Worm (Caenorhabditis elegans) whole organism, midembryonic: ENCODE data around the gene fbxa-24.
"Not testable (repeated sequence)": the region's sequence is repeated elsewhere in the genome, so short reads cannot be mapped to it uniquely, and the experiment has no call there.

ENCODE experiments used
- T22C8.4 ChIP-seq: fragments of 200-800 bp; sonication (Bioruptor generic); IDR thresholded peaks from 2 replicates; pipeline ENCODE4 v1.3.6; 2022; ENCODE audit warnings: missing genetic modification characterization, missing compliant biosample characterization
- cog-1 ChIP-seq: sonication (generic microtip); optimal IDR thresholded peaks from 2 replicates; lab custom pipeline; 2016; ENCODE audit warnings: missing genetic modification characterization, missing compliant biosample characterization
- flt-1 ChIP-seq: fragments of 200-800 bp; sonication (Bioruptor generic); IDR thresholded peaks from 2 replicates; pipeline ENCODE4 v1.3.6; 2022; ENCODE audit warnings: missing genetic modification characterization, missing compliant biosample characterization
- klf-2 ChIP-seq: fragments of 200-800 bp; sonication (Bioruptor generic); conservative IDR thresholded peaks from 2 replicates; pipeline ENCODE4 v1.3.6; 2022; ENCODE audit warnings: missing genetic modification reagents, missing genetic modification characterization, missing compliant biosample characterization
- med-1 ChIP-seq: sonication (generic microtip); optimal IDR thresholded peaks from 2 replicates; lab custom pipeline; 2017; ENCODE audit warnings: missing genetic modification characterization, mild to moderate bottlenecking, missing compliant biosample characterization, antibody characterized with exemption, missing genetic modification reagents; ENCODE audit not compliant: insufficient read depth
- ref-1 ChIP-seq: fragments of 200-800 bp; sonication (Bioruptor generic); conservative IDR thresholded peaks from 2 replicates; pipeline ENCODE4 v1.3.6; 2022; ENCODE audit warnings: missing genetic modification reagents, missing genetic modification characterization, missing compliant biosample characterization
- tab-1 ChIP-seq: fragments of 200-800 bp; sonication (Bioruptor generic); IDR thresholded peaks from 2 replicates; pipeline ENCODE4 v1.3.6; 2022; ENCODE audit warnings: missing genetic modification characterization, missing compliant biosample characterization
- ztf-23 ChIP-seq: fragments of 200-800 bp; sonication (Bioruptor generic); IDR thresholded peaks from 2 replicates; pipeline ENCODE4 v1.3.6; 2022; ENCODE audit warnings: missing genetic modification reagents, missing genetic modification characterization, missing compliant biosample characterization
- ztf-29 ChIP-seq: fragments of 200-800 bp; sonication (Bioruptor generic); IDR thresholded peaks from 2 replicates; pipeline ENCODE4 v1.3.6; 2022; ENCODE audit warnings: missing genetic modification reagents, missing genetic modification characterization, missing compliant biosample characterization

fbxa-24 gene

ce11 chrII:3816251-3816849 is at the start of gene fbxa-24:
fbxa-24 (plus strand) TSS chrII:3816526.
- TF ChIP-seq T22C8.4 (GFP tag; lab: Robert Waterston, UW); ref-1; cog-1 (tag; lab: Kevin White, UChicago): not testable (repeated sequence)

ce11 chrII:3771640-3772039 is 44.7 kb upstream of the fbxa-24 start:
- no peak for TF ChIP-seq med-1 (GFP tag; lab: Kevin White, UChicago)
- no peak for TF ChIP-seq klf-2 (GFP tag; lab: Robert Waterston, UW)
- TF ChIP-seq cog-1 (tag; lab: Kevin White, UChicago) = no peak
- TF ChIP-seq ztf-23 = no peak
- TF ChIP-seq flt-1 (GFP tag; lab: Robert Waterston, UW) = no peak
- TF ChIP-seq tab-1 (GFP tag; lab: Robert Waterston, UW) = no peak
- no peak for TF ChIP-seq T22C8.4 (GFP tag; lab: Robert Waterston, UW)
- TF ChIP-seq ref-1 = no peak
- no peak for TF ChIP-seq ztf-29 (GFP tag; lab: Robert Waterston, UW)

- no peak for TF ChIP-seq T22C8.4 (GFP tag; lab: Robert Waterston, UW)
These were observed 43.2 kb upstream of the fbxa-24 start, which contains the start of gene T24E12.10 for ce11 chrII:3773130-3773529. T24E12.10 (minus strand) TSS chrII:3773230.

- no peak for TF ChIP-seq T22C8.4 (GFP tag; lab: Robert Waterston, UW)
- TF ChIP-seq cog-1 (tag; lab: Kevin White, UChicago) = no peak
- no peak for TF ChIP-seq med-1 (GFP tag; lab: Kevin White, UChicago)
- TF ChIP-seq ztf-23 = no peak
- TF ChIP-seq flt-1 (GFP tag; lab: Robert Waterston, UW) = no peak
- no peak for TF ChIP-seq tab-1 (GFP tag; lab: Robert Waterston, UW)
- no peak for TF ChIP-seq ztf-29 (GFP tag; lab: Robert Waterston, UW)
- no peak for TF ChIP-seq ref-1
- no peak for TF ChIP-seq klf-2 (GFP tag; lab: Robert Waterston, UW)
These were observed 40.6 kb upstream of the fbxa-24 start, which contains the start of gene T24E12.3 for ce11 chrII:3775719-3776118. T24E12.3 (plus strand) TSS chrII:3776019.

ce11 chrII:3777802-3778201 is 38.5 kb upstream of the fbxa-24 start:
- TF ChIP-seq T22C8.4 (GFP tag; lab: Robert Waterston, UW) (no peak), klf-2 (GFP tag; lab: Robert Waterston, UW) (no peak), ref-1 (no peak), ztf-29 (GFP tag; lab: Robert Waterston, UW) (no peak), tab-1 (GFP tag; lab: Robert Waterston, UW) (no peak), med-1 (GFP tag; lab: Kevin White, UChicago) (no peak), ztf-23 (no peak), flt-1 (GFP tag; lab: Robert Waterston, UW) (no peak), cog-1 (tag; lab: Kevin White, UChicago) (no peak)

- TF ChIP-seq flt-1 (GFP tag; lab: Robert Waterston, UW) = no peak
- TF ChIP-seq klf-2 (GFP tag; lab: Robert Waterston, UW) = no peak
- no peak for TF ChIP-seq ztf-29 (GFP tag; lab: Robert Waterston, UW)
- TF ChIP-seq ref-1 = no peak
- no peak for TF ChIP-seq T22C8.4 (GFP tag; lab: Robert Waterston, UW)
- TF ChIP-seq med-1 (GFP tag; lab: Kevin White, UChicago) = no peak
- no peak for TF ChIP-seq cog-1 (tag; lab: Kevin White, UChicago)
- TF ChIP-seq ztf-23 = no peak
These were observed 36.9 kb upstream of the fbxa-24 start, which contains the start of gene T24E12.11 for ce11 chrII:3779463-3779862. T24E12.11 (minus strand) TSS chrII:3779563.

ce11 chrII:3781238-3781637 is 35.1 kb upstream of the fbxa-24 start:
- TF ChIP-seq klf-2 (GFP tag; lab: Robert Waterston, UW) (no peak), med-1 (GFP tag; lab: Kevin White, UChicago) (no peak), cog-1 (tag; lab: Kevin White, UChicago) (no peak), flt-1 (GFP tag; lab: Robert Waterston, UW) (no peak), T22C8.4 (GFP tag; lab: Robert Waterston, UW) (no peak), ref-1 (no peak), tab-1 (GFP tag; lab: Robert Waterston, UW) (no peak), ztf-29 (GFP tag; lab: Robert Waterston, UW) (no peak), ztf-23 (no peak)

ce11 chrII:3782309-3783000 is 33.9 kb upstream of the fbxa-24 start, which contains the start of gene T24E12.2:
T24E12.2 (plus strand) TSS chrII:3782950.
- TF ChIP-seq ztf-23 (no peak), T22C8.4 (GFP tag; lab: Robert Waterston, UW) (no peak), med-1 (GFP tag; lab: Kevin White, UChicago) (no peak), flt-1 (GFP tag; lab: Robert Waterston, UW) (no peak), tab-1 (GFP tag; lab: Robert Waterston, UW) (no peak), ztf-29 (GFP tag; lab: Robert Waterston, UW) (no peak)

- no peak for TF ChIP-seq klf-2 (GFP tag; lab: Robert Waterston, UW)
- TF ChIP-seq flt-1 (GFP tag; lab: Robert Waterston, UW) = no peak
- TF ChIP-seq tab-1 (GFP tag; lab: Robert Waterston, UW) = no peak
- TF ChIP-seq ref-1 = no peak
- TF ChIP-seq med-1 (GFP tag; lab: Kevin White, UChicago) = no peak
- TF ChIP-seq ztf-23 = no peak
- TF ChIP-seq cog-1 (tag; lab: Kevin White, UChicago) = no peak
- TF ChIP-seq T22C8.4 (GFP tag; lab: Robert Waterston, UW) = no peak
- no peak for TF ChIP-seq ztf-29 (GFP tag; lab: Robert Waterston, UW)
These were observed 31.1 kb upstream of the fbxa-24 start, which contains the start of gene T24E12.1 for ce11 chrII:3785257-3785656. T24E12.1 (plus strand) TSS chrII:3785557.
